Worm (Caenorhabditis elegans) whole organism, L4/young adult: ENCODE results near the gene fust-1.

ENCODE experiments used
- W03F9.2 ChIP-seq: fragments of 150-350 bp; optimal IDR thresholded peaks from 2 replicates; lab custom pipeline; 2014; ENCODE audit warnings: missing biosample characterization, missing genetic modification characterization
- dao-5 ChIP-seq: sonication (generic microtip); optimal IDR thresholded peaks from 2 replicates; lab custom pipeline; 2016; ENCODE audit warnings: missing genotype, missing genetic modification characterization, moderate library complexity, missing compliant biosample characterization
- him-1 ChIP-seq: sonication (generic microtip); optimal IDR thresholded peaks from 2 replicates; lab custom pipeline; 2016; ENCODE audit warnings: missing genotype, missing genetic modification reagents, missing genetic modification characterization, missing compliant biosample characterization

The fust-1 gene

DNA sequence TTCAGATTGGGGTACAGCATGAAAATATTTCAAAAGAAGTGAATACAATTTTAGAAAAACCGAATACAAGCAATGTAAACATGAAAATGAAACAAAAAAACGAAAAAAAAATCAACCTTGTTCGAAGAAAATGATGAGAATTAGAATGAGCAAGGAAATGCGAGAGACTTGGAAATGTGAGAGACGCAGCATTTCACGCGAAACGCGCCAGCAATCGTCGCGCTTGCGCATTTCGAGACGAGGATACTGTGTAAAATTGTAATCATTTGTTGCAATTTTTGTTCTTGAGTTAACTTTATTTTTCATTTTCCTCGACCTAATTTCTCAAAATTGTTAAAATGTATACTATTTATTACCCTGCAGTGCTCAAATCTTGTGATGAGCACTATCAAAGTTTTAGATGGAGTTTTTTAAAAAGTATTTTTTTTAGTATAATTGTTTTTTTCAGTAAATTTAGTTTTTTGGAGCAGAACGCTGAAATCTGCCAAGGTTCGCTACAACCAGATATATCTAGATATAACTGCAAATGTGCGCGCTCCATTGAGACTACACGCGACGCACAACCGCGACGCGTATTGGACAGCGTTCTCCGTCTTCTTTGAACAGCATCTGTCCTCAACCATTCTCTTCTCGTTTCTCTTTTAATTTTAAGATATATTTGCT lies at the start of gene fust-1:
fust-1 (plus strand) TSS at position 613 of the 663 bp plus-strand sequence.
- no peak for TF ChIP-seq dao-5 (tag; lab: Kevin White, UChicago)
- TF ChIP-seq W03F9.2 (tag; lab: Kevin White, UChicago): peak; percentile 97
- peak; percentile 86 for TF ChIP-seq him-1 (tag; lab: Kevin White, UChicago)

ce11 chrII:7103111-7103510 lies 49.3 kb upstream of the fust-1 start:
- no peak for TF ChIP-seq W03F9.2 (tag; lab: Kevin White, UChicago)
- TF ChIP-seq him-1 (tag; lab: Kevin White, UChicago): no peak
- TF ChIP-seq dao-5 (tag; lab: Kevin White, UChicago): no peak

DNA sequence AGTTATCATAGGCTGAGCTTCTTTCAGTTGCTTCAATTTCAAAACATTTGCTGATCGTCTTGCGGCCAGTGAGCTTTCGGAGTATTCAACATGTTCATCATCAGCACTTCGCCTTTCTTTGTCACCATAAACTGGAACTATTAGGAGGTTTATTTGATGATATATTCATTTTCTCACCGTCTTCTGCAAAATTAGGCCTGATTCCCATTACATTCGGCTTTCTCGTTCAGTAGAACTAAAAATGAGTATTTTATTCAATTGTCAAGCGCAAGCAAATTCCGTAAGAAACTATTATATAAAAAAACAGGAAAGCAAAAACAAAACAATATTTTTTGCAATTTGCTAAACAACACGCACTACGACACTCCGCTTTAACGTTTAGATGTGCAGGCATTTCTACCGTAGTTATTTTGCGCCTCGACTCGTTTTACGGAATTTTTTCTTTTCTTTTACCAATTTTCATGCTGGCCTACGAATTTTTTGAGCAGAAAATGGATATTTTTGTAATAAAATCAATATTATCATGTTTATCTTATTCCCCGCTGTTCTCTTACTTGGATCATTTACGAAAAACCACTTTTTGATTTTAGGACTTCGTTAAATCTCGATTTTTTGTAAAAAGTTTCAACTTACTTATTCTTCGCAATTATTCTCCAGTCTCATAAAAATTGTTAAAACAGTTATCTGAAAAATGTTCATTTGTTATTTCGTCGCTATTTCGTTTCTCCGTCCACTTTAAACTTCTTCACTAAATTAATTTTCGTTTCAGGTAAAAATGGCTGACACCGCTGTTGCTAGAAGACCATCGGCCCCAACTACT lies 47.4 kb upstream of the fust-1 start, which contains the start of the genes farl-11 and rpl-33:
farl-11 (minus strand) TSS at position 242 of the 820 bp plus-strand sequence.
rpl-33 (plus strand) TSS at position 770 of the 820 bp plus-strand sequence.
- TF ChIP-seq dao-5 (tag; lab: Kevin White, UChicago): no peak
- peak; percentile 86 for TF ChIP-seq W03F9.2 (tag; lab: Kevin White, UChicago)
- peak; percentile 37 for TF ChIP-seq him-1 (tag; lab: Kevin White, UChicago)

DNA sequence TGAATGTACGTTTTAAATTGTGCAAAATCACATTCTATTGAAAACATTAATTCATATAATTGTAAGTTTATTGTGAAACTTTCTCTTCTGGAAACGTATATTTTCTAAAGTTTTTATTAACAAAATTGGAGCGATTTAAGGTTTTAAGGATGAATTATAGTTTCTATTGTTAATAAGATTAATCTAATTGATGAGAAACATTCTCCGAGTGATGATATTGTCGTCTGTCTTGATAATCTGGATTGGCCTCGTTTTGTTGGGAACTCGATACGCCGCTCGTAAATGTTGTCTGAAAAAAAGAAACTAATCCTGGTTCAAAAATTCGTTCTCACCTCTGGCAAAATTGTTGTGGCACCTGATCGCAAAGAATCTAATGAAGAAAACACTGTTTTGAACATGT lies 46.1 kb upstream of the fust-1 start:
- TF ChIP-seq him-1 (tag; lab: Kevin White, UChicago): no peak
- no peak for TF ChIP-seq dao-5 (tag; lab: Kevin White, UChicago)
- no peak for TF ChIP-seq W03F9.2 (tag; lab: Kevin White, UChicago)

ce11 chrII:7109956-7110355 lies 42.4 kb upstream of the fust-1 start, which contains the start of gene F10E7.9:
TSS of gene F10E7.9 (minus strand) at chrII:7110056.
- TF ChIP-seq W03F9.2 (tag; lab: Kevin White, UChicago): no peak
- no peak for TF ChIP-seq him-1 (tag; lab: Kevin White, UChicago)
- no peak for TF ChIP-seq dao-5 (tag; lab: Kevin White, UChicago)

- no peak for TF ChIP-seq W03F9.2 (tag; lab: Kevin White, UChicago)
- no peak for TF ChIP-seq dao-5 (tag; lab: Kevin White, UChicago)
- no peak for TF ChIP-seq him-1 (tag; lab: Kevin White, UChicago)
Measured at ce11 chrII:7111012-7111656, 41.2 kb upstream of the fust-1 start.

DNA sequence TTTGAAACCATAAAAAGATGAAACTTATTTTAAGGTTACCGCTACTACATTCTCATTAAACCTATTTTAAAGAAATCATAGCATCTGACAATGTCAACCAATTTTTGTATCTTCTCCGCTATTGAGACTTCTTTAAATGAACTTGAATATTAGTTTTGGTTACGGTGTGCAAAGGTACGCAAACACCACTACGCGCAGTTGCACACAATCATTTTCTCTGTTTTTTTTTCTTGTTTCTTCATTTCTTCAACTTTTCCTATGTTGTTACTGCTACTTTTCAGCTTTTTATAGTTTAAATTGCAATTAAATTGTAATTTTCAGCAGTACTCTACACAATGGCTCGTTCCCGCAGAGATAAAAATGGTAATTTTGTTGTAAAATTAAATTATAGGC lies 40.7 kb upstream of the fust-1 start, which contains the start of gene F10E7.5:
F10E7.5 (plus strand) TSS at position 322 of the 393 bp plus-strand sequence.
- TF ChIP-seq dao-5 (tag; lab: Kevin White, UChicago) (no peak), him-1 (tag; lab: Kevin White, UChicago) (peak; percentile 51)

DNA sequence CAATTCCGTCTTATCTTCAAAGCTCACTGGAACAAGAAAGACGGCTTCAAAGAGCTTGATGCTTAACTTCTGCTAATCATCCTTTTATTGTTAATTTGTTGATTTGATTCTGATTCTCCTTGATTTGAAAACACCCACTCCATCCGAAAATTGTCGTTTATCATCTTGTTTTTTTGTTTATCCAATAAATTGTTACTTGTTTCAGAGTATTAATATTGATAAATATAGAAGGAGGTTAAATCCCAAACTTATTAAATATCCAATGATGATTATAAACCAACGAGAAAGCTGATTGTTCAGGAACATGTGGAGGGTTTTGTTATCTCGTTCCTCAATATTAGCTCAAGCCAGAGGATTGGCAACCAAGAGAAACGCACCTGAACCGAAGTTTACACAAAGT lies 39.6 kb upstream of the fust-1 start, which contains the start of gene F10E7.6:
F10E7.6 (plus strand) TSS at position 301 of the 400 bp plus-strand sequence.
- TF ChIP-seq W03F9.2 (tag; lab: Kevin White, UChicago) (no peak), him-1 (tag; lab: Kevin White, UChicago) (no peak), dao-5 (tag; lab: Kevin White, UChicago) (no peak)

- TF ChIP-seq W03F9.2 (tag; lab: Kevin White, UChicago): no peak
- TF ChIP-seq dao-5 (tag; lab: Kevin White, UChicago): no peak
- TF ChIP-seq him-1 (tag; lab: Kevin White, UChicago): no peak
Measured at ce11 chrII:7115638-7116037, 36.7 kb upstream of the fust-1 start, which contains the start of gene cutl-5. TSS of gene cutl-5 (minus strand) at chrII:7115906.

DNA sequence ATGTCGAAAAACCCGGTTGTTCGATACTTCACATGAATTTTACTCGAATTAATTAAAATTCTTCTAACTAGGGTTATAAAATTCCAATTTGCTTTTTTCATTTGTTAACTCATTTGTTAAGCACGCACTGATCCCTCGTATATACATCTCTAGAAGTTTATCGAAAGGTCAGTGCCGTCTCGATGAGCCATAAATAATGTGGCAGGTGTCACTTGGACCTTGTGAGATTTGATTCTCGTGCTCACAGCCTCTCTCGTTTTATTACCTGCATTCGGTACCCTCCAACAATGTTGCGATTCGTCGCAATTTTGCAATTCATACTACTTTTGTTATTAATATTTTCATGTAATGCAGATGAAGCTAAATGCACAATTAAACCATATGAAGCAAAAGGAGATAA lies 36.0 kb upstream of the fust-1 start, which contains the start of gene spon-1:
spon-1 (plus strand) TSS at position 208 of the 400 bp plus-strand sequence.
- TF ChIP-seq dao-5 (tag; lab: Kevin White, UChicago) (no peak), W03F9.2 (tag; lab: Kevin White, UChicago) (no peak), him-1 (tag; lab: Kevin White, UChicago) (no peak)

DNA sequence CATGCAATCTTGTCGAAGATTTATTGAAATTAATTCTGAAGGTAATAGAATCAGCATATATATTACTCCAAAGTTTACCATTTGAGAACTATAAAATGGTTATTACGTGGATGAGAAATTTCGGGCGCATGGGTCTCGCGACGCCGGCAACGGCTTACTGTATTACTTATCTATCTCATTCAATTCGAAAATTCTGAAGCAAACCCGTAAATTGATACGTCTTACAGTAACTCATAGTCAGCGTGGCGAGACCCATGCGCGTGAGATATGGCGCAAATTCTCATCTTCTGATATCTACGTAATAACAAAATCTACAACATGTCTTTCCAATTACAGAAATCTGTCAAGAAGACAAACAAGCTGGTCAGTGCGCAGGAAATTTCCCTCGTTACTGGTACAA lies 32.9 kb upstream of the fust-1 start:
- TF ChIP-seq W03F9.2 (tag; lab: Kevin White, UChicago): no peak
- TF ChIP-seq him-1 (tag; lab: Kevin White, UChicago): no peak
- no peak for TF ChIP-seq dao-5 (tag; lab: Kevin White, UChicago)

- TF ChIP-seq him-1 (tag; lab: Kevin White, UChicago): no peak
- TF ChIP-seq W03F9.2 (tag; lab: Kevin White, UChicago): no peak
- TF ChIP-seq dao-5 (tag; lab: Kevin White, UChicago): no peak
Measured at ce11 chrII:7121762-7122292, 30.6 kb upstream of the fust-1 start, which contains the start of gene F10E7.2. TSS of gene F10E7.2 (plus strand) at chrII:7122242.
